Fruit fly (Drosophila melanogaster) whole organism, prepupa: Measurements from ENCODE around the gene CG31279.

Experiments
- Blimp-1 ChIP-seq: fragments of 200-800 bp; sonication (Bioruptor generic); optimal IDR thresholded peaks from 3 replicates; lab custom pipeline; 2017; ENCODE audit warnings: missing biosample characterization, missing genetic modification characterization, mild to moderate bottlenecking, moderate library complexity, missing genetic modification reagents
- CG10631 ChIP-seq: fragments of 200-800 bp; sonication (Bioruptor generic); optimal IDR thresholded peaks from 2 replicates; lab custom pipeline; 2016; ENCODE audit warnings: missing biosample characterization, missing genetic modification characterization
- CG10669 ChIP-seq: fragments of 200-800 bp; sonication (Bioruptor generic); optimal IDR thresholded peaks from 3 replicates; lab custom pipeline; 2018; ENCODE audit warnings: missing biosample characterization, mild to moderate bottlenecking, missing genetic modification characterization, moderate library complexity
- CG11294 ChIP-seq: fragments of 200-800 bp; sonication (Bioruptor generic); IDR thresholded peaks from 2 replicates; pipeline ENCODE4 v1.3.6; 2022; ENCODE audit warnings: missing biosample characterization, missing genetic modification characterization
- CG11762 ChIP-seq: fragments of 200-800 bp; sonication (Bioruptor generic); optimal IDR thresholded peaks from 3 replicates; lab custom pipeline; 2016; ENCODE audit warnings: missing biosample characterization, missing genetic modification characterization; ENCODE audit not compliant: insufficient read depth
- CG15336 ChIP-seq: fragments of 200-800 bp; sonication (Bioruptor generic); IDR thresholded peaks from 2 replicates; pipeline ENCODE4 v1.3.6; 2022; ENCODE audit warnings: missing biosample characterization, missing genetic modification characterization
- CG1621 ChIP-seq: fragments of 200-800 bp; sonication (Bioruptor generic); optimal IDR thresholded peaks from 3 replicates; lab custom pipeline; 2018; ENCODE audit warnings: missing biosample characterization, mild to moderate bottlenecking, missing genetic modification characterization
- CG3032 ChIP-seq: fragments of 200-800 bp; optimal IDR thresholded peaks from 2 replicates; lab custom pipeline; 2019; ENCODE audit warnings: missing biosample characterization, mild to moderate bottlenecking, missing genetic modification characterization, moderate library complexity
- CG31627 ChIP-seq: fragments of 200-800 bp; sonication (Bioruptor generic); optimal IDR thresholded peaks from 3 replicates; lab custom pipeline; 2016; ENCODE audit warnings: missing biosample characterization, missing genetic modification characterization
- CG32006 ChIP-seq: fragments of 200-800 bp; sonication (Bioruptor generic); optimal IDR thresholded peaks from 3 replicates; lab custom pipeline; 2017; ENCODE audit warnings: missing biosample characterization, mild to moderate bottlenecking, missing genetic modification characterization
- CG34406 ChIP-seq: fragments of 200-800 bp; sonication (Bioruptor generic); optimal IDR thresholded peaks from 3 replicates; lab custom pipeline; 2016; ENCODE audit warnings: missing biosample characterization, missing genetic modification characterization
- CG3919 ChIP-seq: fragments of 200-800 bp; sonication (Bioruptor generic); optimal IDR thresholded peaks from 3 replicates; lab custom pipeline; 2016; ENCODE audit warnings: missing biosample characterization, missing genetic modification characterization
- CG4318 ChIP-seq: fragments of 200-800 bp; sonication (Bioruptor generic); optimal IDR thresholded peaks from 3 replicates; lab custom pipeline; 2017; ENCODE audit warnings: missing biosample characterization, mild to moderate bottlenecking, missing genetic modification characterization
- CG6163 ChIP-seq: fragments of 200-800 bp; sonication (Bioruptor generic); IDR thresholded peaks from 3 replicates; pipeline ENCODE4 v1.3.6; 2022; ENCODE audit warnings: missing biosample characterization, missing genetic modification characterization
- CG6792 ChIP-seq: fragments of 200-800 bp; sonication (Bioruptor generic); optimal IDR thresholded peaks from 3 replicates; lab custom pipeline; 2016; ENCODE audit warnings: missing biosample characterization, missing genetic modification characterization
- CG6808 ChIP-seq: fragments of 200-800 bp; sonication (Bioruptor generic); optimal IDR thresholded peaks from 3 replicates; lab custom pipeline; 2017; ENCODE audit warnings: missing biosample characterization, missing genetic modification characterization, mild to moderate bottlenecking, moderate library complexity, missing genetic modification reagents
- CG6854 ChIP-seq: fragments of 200-800 bp; sonication (Bioruptor generic); optimal IDR thresholded peaks from 2 replicates; lab custom pipeline; 2017; ENCODE audit warnings: missing biosample characterization, mild to moderate bottlenecking, missing genetic modification characterization
- CG7368 ChIP-seq: fragments of 200-800 bp; sonication (Bioruptor generic); optimal IDR thresholded peaks from 3 replicates; lab custom pipeline; 2016; ENCODE audit warnings: missing biosample characterization, missing genetic modification characterization
- CG8119 ChIP-seq: fragments of 200-800 bp; sonication (Bioruptor generic); IDR thresholded peaks from 3 replicates; pipeline ENCODE4 v1.3.6; 2022; ENCODE audit warnings: missing biosample characterization, missing genetic modification characterization
- CG8632 ChIP-seq: fragments of 200-800 bp; sonication (Bioruptor generic); optimal IDR thresholded peaks from 3 replicates; lab custom pipeline; 2016; ENCODE audit warnings: missing biosample characterization, missing genetic modification characterization
- CG9139 ChIP-seq: fragments of 200-800 bp; sonication (Bioruptor generic); optimal IDR thresholded peaks from 3 replicates; lab custom pipeline; 2017; ENCODE audit warnings: missing biosample characterization, mild to moderate bottlenecking, missing genetic modification characterization
- Eip78C ChIP-seq: fragments of 200-800 bp; sonication (Bioruptor generic); peaks from one replicate; lab custom pipeline; 2016; ENCODE audit warnings: missing biosample characterization, missing genetic modification characterization
- Eip93F ChIP-seq: fragments of 200-800 bp; sonication (Bioruptor generic); optimal IDR thresholded peaks from 2 replicates; lab custom pipeline; 2016; ENCODE audit warnings: missing biosample characterization, mild to moderate bottlenecking, missing genetic modification characterization
- Ets21C ChIP-seq: fragments of 200-800 bp; sonication (Bioruptor generic); optimal IDR thresholded peaks from 3 replicates; lab custom pipeline; 2016; ENCODE audit warnings: missing biosample characterization, missing genetic modification characterization
- Ets96B ChIP-seq: fragments of 200-800 bp; optimal IDR thresholded peaks from 2 replicates; lab custom pipeline; 2019; ENCODE audit warnings: missing biosample characterization, mild to moderate bottlenecking, missing genetic modification characterization, moderate library complexity
- Gug ChIP-seq: fragments of 200-800 bp; sonication (Bioruptor generic); IDR thresholded peaks from 2 replicates; pipeline ENCODE4 v1.3.6; 2022; ENCODE audit warnings: missing biosample characterization, missing genetic modification characterization
- Hr38 ChIP-seq: sonication (Bioruptor generic); optimal IDR thresholded peaks from 2 replicates; lab custom pipeline; 2016; ENCODE audit warnings: missing biosample characterization, missing genetic modification characterization
- Hr39 ChIP-seq: fragments of 200-800 bp; sonication (Bioruptor generic); optimal IDR thresholded peaks from 2 replicates; lab custom pipeline; 2016; ENCODE audit warnings: missing biosample characterization, missing genetic modification characterization
- Hr4 ChIP-seq: fragments of 200-800 bp; sonication (Bioruptor generic); optimal IDR thresholded peaks from 3 replicates; lab custom pipeline; 2016; ENCODE audit warnings: missing biosample characterization, missing genetic modification characterization
- Lpt ChIP-seq: fragments of 200-800 bp; sonication (Bioruptor generic); optimal IDR thresholded peaks from 3 replicates; lab custom pipeline; 2016; ENCODE audit warnings: missing biosample characterization, missing genetic modification characterization
- Met ChIP-seq: fragments of 200-800 bp; sonication (Bioruptor generic); optimal IDR thresholded peaks from 3 replicates; lab custom pipeline; 2016; ENCODE audit warnings: missing biosample characterization, missing genetic modification characterization
- OdsH ChIP-seq: fragments of 200-800 bp; sonication (Bioruptor generic); optimal IDR thresholded peaks from 3 replicates; lab custom pipeline; 2016; ENCODE audit warnings: missing biosample characterization, missing genetic modification characterization
- Smox ChIP-seq: fragments of 200-800 bp; sonication (Bioruptor generic); optimal IDR thresholded peaks from 3 replicates; lab custom pipeline; 2016; ENCODE audit warnings: missing biosample characterization, missing genetic modification characterization
- Sox102F ChIP-seq: fragments of 200-800 bp; sonication (Bioruptor generic); optimal IDR thresholded peaks from 2 replicates; lab custom pipeline; 2016; ENCODE audit warnings: missing biosample characterization, mild to moderate bottlenecking, missing genetic modification characterization
- Sox14 ChIP-seq: fragments of 200-800 bp; sonication (Bioruptor generic); optimal IDR thresholded peaks from 3 replicates; lab custom pipeline; 2016; ENCODE audit warnings: missing biosample characterization, missing genetic modification characterization
- Sox15 ChIP-seq: fragments of 200-800 bp; sonication (Bioruptor generic); optimal IDR thresholded peaks from 3 replicates; lab custom pipeline; 2016; ENCODE audit warnings: missing biosample characterization, missing genetic modification characterization
- achi ChIP-seq: fragments of 200-800 bp; sonication (Bioruptor generic); optimal IDR thresholded peaks from 3 replicates; lab custom pipeline; 2016; ENCODE audit warnings: missing biosample characterization, missing genetic modification characterization
- acj6 ChIP-seq: fragments of 200-800 bp; sonication (Bioruptor generic); optimal IDR thresholded peaks from 3 replicates; lab custom pipeline; 2016; ENCODE audit warnings: missing biosample characterization, missing genetic modification characterization
- dsx ChIP-seq: fragments of 200-800 bp; optimal IDR thresholded peaks from 3 replicates; lab custom pipeline; 2019; ENCODE audit warnings: missing biosample characterization, mild to moderate bottlenecking, missing genetic modification characterization, moderate library complexity; ENCODE audit not compliant: poor library complexity, severe bottlenecking
- eg ChIP-seq: fragments of 200-800 bp; sonication (Bioruptor generic); IDR thresholded peaks from 3 replicates; pipeline ENCODE4 v1.3.6; 2022; ENCODE audit warnings: missing biosample characterization, missing genetic modification characterization
- esn ChIP-seq: fragments of 200-800 bp; sonication (Bioruptor generic); optimal IDR thresholded peaks from 2 replicates; lab custom pipeline; 2016; ENCODE audit warnings: missing biosample characterization, mild to moderate bottlenecking, missing genetic modification characterization, moderate library complexity
- fd85E ChIP-seq: fragments of 200-800 bp; sonication (Bioruptor generic); optimal IDR thresholded peaks from 3 replicates; lab custom pipeline; 2016; ENCODE audit warnings: missing biosample characterization, missing genetic modification characterization
- fkh ChIP-seq: fragments of 200-800 bp; sonication (Bioruptor generic); optimal IDR thresholded peaks from 3 replicates; lab custom pipeline; 2017; ENCODE audit warnings: missing biosample characterization, mild to moderate bottlenecking, missing genetic modification characterization, moderate library complexity
- lz ChIP-seq: fragments of 200-800 bp; sonication (Bioruptor generic); optimal IDR thresholded peaks from 3 replicates; lab custom pipeline; 2016; ENCODE audit warnings: missing biosample characterization, missing genetic modification characterization
- net ChIP-seq: fragments of 200-800 bp; sonication (Bioruptor generic); optimal IDR thresholded peaks from 3 replicates; lab custom pipeline; 2016; ENCODE audit warnings: missing biosample characterization, missing genetic modification characterization
- pdm3 ChIP-seq: fragments of 200-800 bp; sonication (Bioruptor generic); optimal IDR thresholded peaks from 3 replicates; lab custom pipeline; 2016; ENCODE audit warnings: missing biosample characterization, missing genetic modification characterization
- salr ChIP-seq, 2 experiments: fragments of 200-800 bp; sonication (Bioruptor generic); optimal IDR thresholded peaks; 3 replicates each; lab custom pipeline; 2016 to 2018; ENCODE audit warnings: missing biosample characterization in 2 of 2, missing genetic modification characterization in 2 of 2, mild to moderate bottlenecking in 1 of 2
- svp ChIP-seq: fragments of 200-800 bp; sonication (Bioruptor generic); peaks from one replicate; lab custom pipeline; 2016; ENCODE audit warnings: missing biosample characterization, missing genetic modification characterization
- topi ChIP-seq: fragments of 200-800 bp; sonication (Bioruptor generic); optimal IDR thresholded peaks from 3 replicates; lab custom pipeline; 2016; ENCODE audit warnings: missing biosample characterization, missing genetic modification characterization
- vri ChIP-seq: fragments of 200-800 bp; sonication (Bioruptor generic); optimal IDR thresholded peaks from 3 replicates; lab custom pipeline; 2016; ENCODE audit warnings: missing biosample characterization, mild to moderate bottlenecking, missing genetic modification characterization

CG31279 gene

dm6 chr3R:16431707-16432106 lies 1.2 kb downstream of the CG31279 start (continued):
- TF ChIP-seq CG3919 (GFP tag; lab: Kevin White, UChicago) = peak; percentile 37
- no peak for TF ChIP-seq CG32006 (GFP tag; lab: Kevin White, UChicago)
- peak; percentile 25 for TF ChIP-seq Met (GFP tag; lab: Kevin White, UChicago)
- no peak for TF ChIP-seq net (GFP tag; lab: Kevin White, UChicago)
- TF ChIP-seq Gug (GFP tag; lab: Robert Waterston, UW) = no peak
- no peak for TF ChIP-seq CG1621 (tag; lab: Kevin White, UChicago)
- no peak for TF ChIP-seq CG10669
- no peak for TF ChIP-seq pdm3 (GFP tag; lab: Kevin White, UChicago)
- TF ChIP-seq acj6 = no peak
- no peak for TF ChIP-seq CG11762 (GFP tag; lab: Kevin White, UChicago)
- no peak for TF ChIP-seq fkh
- no peak for TF ChIP-seq CG4318 (GFP tag; lab: Kevin White, UChicago)
- TF ChIP-seq CG34406 (GFP tag; lab: Kevin White, UChicago) = no peak
- TF ChIP-seq CG6808 (GFP tag; lab: Kevin White, UChicago) = no peak
- TF ChIP-seq CG10631 (GFP tag; lab: Kevin White, UChicago) = no peak
- no peak for TF ChIP-seq Hr38
- TF ChIP-seq Smox = no peak

dm6 chr3R:16432665-16433065 lies 2.2 kb downstream of the CG31279 start, which contains the start of gene Fntb:
Fntb (plus strand) TSS chr3R:16432998.
- TF ChIP-seq CG7368 (GFP tag; lab: Kevin White, UChicago) (no peak), Blimp-1 (no peak), CG9139 (GFP tag; lab: Kevin White, UChicago) (no peak), Sox15 (peak; percentile 38), Hr39 (GFP tag; lab: Kevin White, UChicago) (peak; percentile 51), lz (GFP tag; lab: Kevin White, UChicago) (peak; percentile 76), CG6854 (no peak), Lpt (peak; percentile 50), CG6163 (GFP tag; lab: Robert Waterston, UW) (0 out of 3 replicates have a peak, but pooled peaks have one; percentile 50), CG8119 (GFP tag; lab: Robert Waterston, UW) (peak; percentile 57; the same call in 2 of the 3 replicates), Met (GFP tag; lab: Kevin White, UChicago) (no peak), CG6792 (peak; percentile 47), dsx (GFP tag; lab: Kevin White, UChicago) (peak; percentile 70), esn (GFP tag; lab: Kevin White, UChicago) (peak; percentile 78), CG11762 (GFP tag; lab: Kevin White, UChicago) (peak; percentile 33), CG31627 (GFP tag; lab: Kevin White, UChicago) (peak; percentile 46), CG15336 (GFP tag; lab: Robert Waterston, UW) (peak; percentile 53; the same call in 1 of the 2 replicates), Ets21C (GFP tag; lab: Kevin White, UChicago) (no peak), CG8632 (no peak), CG3032 (tag; lab: Kevin White, UChicago) (peak; percentile 66), Ets96B (tag; lab: Kevin White, UChicago) (peak; percentile 52), fd85E (no peak), Sox102F (GFP tag; lab: Kevin White, UChicago) (no peak), Eip78C (peak; percentile 90), svp (GFP tag; lab: Kevin White, UChicago) (no peak), Hr4 (GFP tag; lab: Kevin White, UChicago) (no peak), CG10669 (no peak), Sox14 (peak; percentile 52), topi (GFP tag; lab: Kevin White, UChicago) (peak; percentile 61), eg (GFP tag; lab: Robert Waterston, UW) (peak; percentile 54), salr (GFP tag; optimal IDR thresholded peaks at IDR 0.05; lab: Kevin White, UChicago) (peak in 1 of 2 experiments; percentile 61), fkh (no peak), CG10631 (GFP tag; lab: Kevin White, UChicago) (no peak), Smox (no peak), CG32006 (GFP tag; lab: Kevin White, UChicago) (no peak), achi (GFP tag; lab: Kevin White, UChicago) (peak; percentile 67), Gug (GFP tag; lab: Robert Waterston, UW) (peak; percentile 58; the same call in 1 of the 2 replicates), CG11294 (GFP tag; lab: Robert Waterston, UW) (no peak), Eip93F (peak; percentile 18), OdsH (GFP tag; lab: Kevin White, UChicago) (no peak), CG1621 (tag; lab: Kevin White, UChicago) (no peak), vri (GFP tag; lab: Kevin White, UChicago) (peak; percentile 53)
